Worm (Caenorhabditis elegans): Measurements from ENCODE around the gene F22B5.4.

Gene F22B5.4

DNA sequence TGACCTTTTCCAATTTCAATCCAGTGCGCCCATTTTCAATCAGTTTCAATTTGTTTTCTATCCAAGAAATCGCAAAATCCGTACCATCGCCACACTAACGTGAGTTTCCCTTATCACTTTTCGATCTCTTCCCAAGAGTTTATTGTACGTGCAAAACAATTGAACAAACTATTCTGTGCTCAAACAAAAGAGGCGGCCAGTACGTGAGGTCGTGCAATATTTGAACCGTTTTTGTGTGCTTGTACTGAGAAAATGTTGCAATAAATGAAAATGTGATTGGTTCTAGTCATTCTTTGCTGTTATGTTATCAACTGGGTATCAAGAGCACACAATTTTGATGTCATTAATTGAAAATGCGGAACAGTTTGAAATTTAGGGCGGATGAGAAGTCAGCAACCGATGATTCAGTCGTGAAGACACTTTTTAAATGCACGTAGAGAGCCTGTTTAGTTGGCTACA lies at the start of gene F22B5.4:
Gene F22B5.4, plus strand, starts transcription at position 51 of the 459 bp plus-strand sequence.
- TF ChIP-seq lin-14 (GFP tag; optimal IDR thresholded peaks at IDR 0.05) (no peak), elt-2 (tag; optimal IDR thresholded peaks at IDR 0.05) (peak; percentile 11), sup-37 (GFP tag; optimal IDR thresholded peaks at IDR 0.05) (no peak), nhr-20 (tag; optimal IDR thresholded peaks at IDR 0.05) (peak; percentile 43), lin-35 (GFP tag; optimal IDR thresholded peaks at IDR 0.05) (peak in 1 of 2 experiments; percentile 26)

ce11 chrII:8399997-8400396 lies 49.5 kb upstream of the F22B5.4 start:
- no peak for TF ChIP-seq sup-37 (GFP tag; optimal IDR thresholded peaks at IDR 0.05)
- no peak for TF ChIP-seq nhr-76 (tag; optimal IDR thresholded peaks at IDR 0.05)
- peak; percentile 48 for TF ChIP-seq jun-1 (tag; optimal IDR thresholded peaks at IDR 0.05)
- peak; percentile 77 for TF ChIP-seq elt-2 (tag; optimal IDR thresholded peaks at IDR 0.05)
- no peak for TF ChIP-seq hlh-4 (tag; optimal IDR thresholded peaks at IDR 0.05)
- no peak for TF ChIP-seq C04F5.9 (tag; optimal IDR thresholded peaks at IDR 0.05)
- no peak for TF ChIP-seq nhr-19 (GFP tag; conservative IDR thresholded peaks at IDR 0.05)

- TF ChIP-seq efl-1 (optimal IDR thresholded peaks at IDR 0.05) (no peak), efl-1 (GFP tag; optimal IDR thresholded peaks at IDR 0.05 in 1 of 2) (peak in 1 of 2 experiments; percentile 10), ama-1 (optimal IDR thresholded peaks at IDR 0.05) (no peak), ces-1 (GFP tag; optimal IDR thresholded peaks at IDR 0.05) (no peak), jun-1 (tag; optimal IDR thresholded peaks at IDR 0.05) (no peak), pag-3 (tag; optimal IDR thresholded peaks at IDR 0.05; ENCODE audit: borderline replicate concordance, insufficient read depth) (no peak)
Measured at ce11 chrII:8404748-8405147, 44.8 kb upstream of the F22B5.4 start, which contains the start of gene skpo-1. Gene skpo-1, minus strand, starts transcription at chrII:8404848.

DNA sequence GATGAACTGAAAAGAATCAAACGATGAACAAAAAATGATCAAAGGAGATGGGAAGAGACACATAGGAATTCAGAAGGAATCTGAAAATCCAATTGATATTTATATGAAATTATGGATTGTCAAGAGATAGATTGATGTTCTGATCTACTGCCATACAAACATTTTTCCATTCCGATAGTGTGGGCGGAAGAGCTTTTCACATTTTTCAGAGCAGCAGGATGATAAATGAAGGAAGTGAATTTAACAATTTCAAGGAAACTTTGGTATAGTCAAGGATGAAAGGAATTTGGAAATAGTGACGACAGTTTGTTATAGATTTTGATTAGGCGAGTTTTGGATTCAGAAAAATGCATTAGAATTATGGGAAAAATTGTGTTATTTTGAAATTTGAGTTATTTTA lies 44.2 kb upstream of the F22B5.4 start, which contains the start of gene ubc-24:
Gene ubc-24, plus strand, starts transcription at position 301 of the 400 bp plus-strand sequence.
- TF ChIP-seq efl-1 (optimal IDR thresholded peaks at IDR 0.05) (no peak), efl-1 (GFP tag; optimal IDR thresholded peaks at IDR 0.05 in 1 of 2) (no peak), mdl-1 (tag; optimal IDR thresholded peaks at IDR 0.05) (no peak), sptf-1 (tag; optimal IDR thresholded peaks at IDR 0.05) (no peak), aly-2 (tag; optimal IDR thresholded peaks at IDR 0.05) (no peak), lir-3 (tag; optimal IDR thresholded peaks at IDR 0.05; ENCODE audit: poor library complexity) (no peak), fkh-4 (tag; optimal IDR thresholded peaks at IDR 0.05; ENCODE audit: borderline replicate concordance) (no peak), nhr-77 (tag; optimal IDR thresholded peaks at IDR 0.05) (no peak), unc-130 (tag; optimal IDR thresholded peaks at IDR 0.05) (no peak), ceh-63 (GFP tag; optimal IDR thresholded peaks at IDR 0.05) (no peak), F16B12.6 (tag; optimal IDR thresholded peaks at IDR 0.05) (no peak), lsy-2 (tag; optimal IDR thresholded peaks at IDR 0.05) (no peak), unc-98 (GFP tag; IDR thresholded peaks at IDR 0.05) (no peak), nhr-84 (tag; optimal IDR thresholded peaks at IDR 0.05) (no peak), blmp-1 (tag; optimal IDR thresholded peaks at IDR 0.05) (no peak), zip-4 (GFP tag; optimal IDR thresholded peaks at IDR 0.05) (no peak), fkh-10 (GFP tag; optimal IDR thresholded peaks at IDR 0.05) (no peak), mef-2 (tag; optimal IDR thresholded peaks at IDR 0.05) (no peak), fos-1 (tag; optimal IDR thresholded peaks at IDR 0.05) (no peak), snpc-4 (tag; optimal IDR thresholded peaks at IDR 0.05) (no peak), ceh-88 (GFP tag; IDR thresholded peaks at IDR 0.05) (no peak)

ce11 chrII:8407491-8407890 lies 42.0 kb upstream of the F22B5.4 start, which contains the start of gene sra-13:
Gene sra-13, plus strand, starts transcription at chrII:8407685.
- TF ChIP-seq ets-5 (GFP tag; IDR thresholded peaks at IDR 0.05) (no peak), egl-13 (tag; optimal IDR thresholded peaks at IDR 0.05) (no peak), lin-13 (GFP tag; optimal IDR thresholded peaks at IDR 0.05) (no peak), ceh-8 (GFP tag; optimal IDR thresholded peaks at IDR 0.05) (no peak), nhr-237 (tag; optimal IDR thresholded peaks at IDR 0.05) (no peak), sox-4 (tag; optimal IDR thresholded peaks at IDR 0.05) (no peak), nhr-20 (tag; optimal IDR thresholded peaks at IDR 0.05) (no peak), mab-9 (GFP tag; IDR thresholded peaks at IDR 0.05) (no peak), sup-37 (GFP tag; optimal IDR thresholded peaks at IDR 0.05) (no peak), ceh-90 (tag; optimal IDR thresholded peaks at IDR 0.05) (no peak), nhr-12 (tag; optimal IDR thresholded peaks at IDR 0.05) (no peak), pqm-1 (tag; optimal IDR thresholded peaks at IDR 0.05) (no peak), elt-2 (tag; optimal IDR thresholded peaks at IDR 0.05) (no peak), nhr-84 (tag; optimal IDR thresholded peaks at IDR 0.05) (no peak), nhr-76 (tag; optimal IDR thresholded peaks at IDR 0.05) (no peak), blmp-1 (tag; optimal IDR thresholded peaks at IDR 0.05) (no peak), isw-1 (GFP tag; IDR thresholded peaks at IDR 0.05) (no peak)

Data from whole organism, L1 larva.